Worm (Caenorhabditis elegans): ENCODE data around the gene clec-223.

clec-223 gene

DNA sequence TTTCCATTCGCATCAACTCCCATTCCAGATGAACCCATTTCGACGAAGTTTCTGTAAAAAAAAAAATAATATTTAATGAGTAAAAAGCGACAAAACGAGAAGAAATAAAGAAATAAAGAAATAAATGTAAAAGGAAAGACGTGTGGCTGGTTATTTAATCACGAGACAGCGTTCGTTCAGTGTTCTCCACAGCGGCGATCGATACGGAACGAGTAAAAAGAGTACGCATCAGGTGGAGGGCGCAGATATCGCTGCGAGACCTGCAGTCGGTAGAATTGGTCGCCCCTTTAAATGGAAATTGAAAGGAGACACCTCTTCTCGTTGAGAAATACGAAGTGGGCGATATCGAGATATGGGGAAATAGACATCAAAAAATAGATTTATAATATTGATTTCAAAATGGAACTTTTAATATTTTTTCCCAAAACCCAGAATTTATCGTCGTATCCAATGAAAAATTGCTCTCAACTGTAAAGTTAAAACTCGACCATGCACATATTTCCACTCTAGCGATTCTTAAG lies 44.2 kb upstream of the clec-223 start, which contains the start of gene pqn-70:
pqn-70 (minus strand) TSS at position 51 of the 521 bp plus-strand sequence.
- no peak for TF ChIP-seq snpc-4 (tag; optimal IDR thresholded peaks at IDR 0.05)
- TF ChIP-seq T26A8.4 (GFP tag; IDR thresholded peaks at IDR 0.05): peak; percentile 71; the same call in 1 of the 2 replicates
- TF ChIP-seq lin-39 (tag; optimal IDR thresholded peaks at IDR 0.05): no peak
- no peak for TF ChIP-seq ceh-62 (tag; optimal IDR thresholded peaks at IDR 0.05)
- TF ChIP-seq attf-4 (tag; optimal IDR thresholded peaks at IDR 0.05): no peak
- TF ChIP-seq mxl-3 (GFP tag; optimal IDR thresholded peaks at IDR 0.05): peak; percentile 1
- TF ChIP-seq hmg-1.1 (GFP tag; IDR thresholded peaks at IDR 0.05): peak; percentile 86
- no peak for TF ChIP-seq dmd-9 (GFP tag; IDR thresholded peaks at IDR 0.05)
- TF ChIP-seq unc-39 (tag; optimal IDR thresholded peaks at IDR 0.05): no peak
- TF ChIP-seq aly-2 (tag; optimal IDR thresholded peaks at IDR 0.05): no peak
- TF ChIP-seq madf-9 (GFP tag; conservative IDR thresholded peaks at IDR 0.05): no peak
- TF ChIP-seq Y105C5A.15 (GFP tag; IDR thresholded peaks at IDR 0.05): no peak
- TF ChIP-seq unc-62 (GFP tag; optimal IDR thresholded peaks at IDR 0.05 in 1 of 2): peak in 1 of 2 experiments; percentile 2
- no peak for TF ChIP-seq unc-62 (tag; optimal IDR thresholded peaks at IDR 0.05)
- no peak for TF ChIP-seq nhr-237 (tag; optimal IDR thresholded peaks at IDR 0.05)
- no peak for TF ChIP-seq lin-15B (tag; optimal IDR thresholded peaks at IDR 0.05)
- TF ChIP-seq madf-5 (GFP tag; IDR thresholded peaks at IDR 0.05): no peak
- TF ChIP-seq zip-2 (tag; optimal IDR thresholded peaks at IDR 0.05): peak; percentile 36
- TF ChIP-seq egl-27 (tag; optimal IDR thresholded peaks at IDR 0.05): no peak
- peak; percentile 92 for TF ChIP-seq dve-1 (tag; optimal IDR thresholded peaks at IDR 0.05; ENCODE audit: insufficient read depth)
- TF ChIP-seq pqm-1 (tag; optimal IDR thresholded peaks at IDR 0.05): no peak
- TF ChIP-seq Y48G9A.11 (GFP tag; IDR thresholded peaks at IDR 0.05): no peak
- TF ChIP-seq T20F7.1 (GFP tag; optimal IDR thresholded peaks at IDR 0.05): peak; percentile 60
- no peak for TF ChIP-seq tag-97 (GFP tag; IDR thresholded peaks at IDR 0.05)
- TF ChIP-seq ztf-7 (tag; optimal IDR thresholded peaks at IDR 0.05): peak; percentile 39
- TF ChIP-seq mxl-2 (GFP tag; conservative IDR thresholded peaks at IDR 0.05): no peak
- TF ChIP-seq php-3 (GFP tag; IDR thresholded peaks at IDR 0.05): no peak
- TF ChIP-seq lim-7 (GFP tag; IDR thresholded peaks at IDR 0.05): no peak
- peak; percentile 37 for TF ChIP-seq nhr-102 (tag; optimal IDR thresholded peaks at IDR 0.05)
- no peak for TF ChIP-seq R02D3.7 (tag; optimal IDR thresholded peaks at IDR 0.05)
- TF ChIP-seq daf-19 (GFP tag; conservative IDR thresholded peaks at IDR 0.05): no peak
- TF ChIP-seq lir-3 (tag; optimal IDR thresholded peaks at IDR 0.05): no peak
- TF ChIP-seq nhr-41 (GFP tag; IDR thresholded peaks at IDR 0.05): no peak
- TF ChIP-seq nhr-11 (tag; optimal IDR thresholded peaks at IDR 0.05): peak; percentile 77
- peak; percentile 49 for TF ChIP-seq F37D6.2 (tag; optimal IDR thresholded peaks at IDR 0.05)
- TF ChIP-seq aha-1 (tag): no peak
- no peak for TF ChIP-seq fos-1 (tag; optimal IDR thresholded peaks at IDR 0.05)
- no peak for TF ChIP-seq F49E8.2 (tag; optimal IDR thresholded peaks at IDR 0.05; ENCODE audit: borderline replicate concordance)
- no peak for TF ChIP-seq zfp-2 (tag; optimal IDR thresholded peaks at IDR 0.05)
- peak; percentile 55; the same call in 1 of the 2 replicates for TF ChIP-seq ceh-20 (GFP tag; IDR thresholded peaks at IDR 0.05)
- no peak for TF ChIP-seq saeg-2 (GFP tag; IDR thresholded peaks at IDR 0.05)
- TF ChIP-seq arid-1 (GFP tag; conservative IDR thresholded peaks at IDR 0.05): peak; percentile 81
- peak; percentile 87 for TF ChIP-seq mes-2 (tag; optimal IDR thresholded peaks at IDR 0.05; ENCODE audit: poor library complexity, severe bottlenecking)
- TF ChIP-seq nhr-77 (tag; optimal IDR thresholded peaks at IDR 0.05): peak; percentile 59
- TF ChIP-seq nhr-6 (tag; optimal IDR thresholded peaks at IDR 0.05): peak; percentile 76
- TF ChIP-seq daf-16 (GFP tag; optimal IDR thresholded peaks at IDR 0.05): no peak
- TF ChIP-seq daf-16 (tag; optimal IDR thresholded peaks at IDR 0.05): peak; percentile 3
- no peak; the same call in 1 of the 2 replicates for TF ChIP-seq lin-38 (GFP tag; IDR thresholded peaks at IDR 0.05)
- no peak for TF ChIP-seq tra-1 (GFP tag; IDR thresholded peaks at IDR 0.05)
- no peak for TF ChIP-seq gei-8 (GFP tag; optimal IDR thresholded peaks at IDR 0.05)
- TF ChIP-seq cey-2 (tag; optimal IDR thresholded peaks at IDR 0.05; ENCODE audit: borderline replicate concordance, insufficient read depth): no peak
- no peak for TF ChIP-seq dmd-8 (GFP tag; IDR thresholded peaks at IDR 0.05)
- peak; percentile 76 for TF ChIP-seq dmd-6 (GFP tag; IDR thresholded peaks at IDR 0.05)
